Worm (Caenorhabditis elegans) whole organism, L3 larva: Measurements from ENCODE around the gene ZK563.7.

Experiments used
- aly-2 ChIP-seq: fragments of 150-350 bp; optimal IDR thresholded peaks from 2 replicates; lab custom pipeline; 2014; ENCODE audit warnings: missing biosample characterization, missing genetic modification characterization
- ceh-16 ChIP-seq: sonication (generic microtip); optimal IDR thresholded peaks from 2 replicates; lab custom pipeline; 2017; ENCODE audit warnings: missing biosample characterization, missing genetic modification characterization
- ceh-28 ChIP-seq: fragments of 150-350 bp; optimal IDR thresholded peaks from 2 replicates; lab custom pipeline; 2014; ENCODE audit warnings: missing biosample characterization, missing genetic modification reagents, missing genetic modification characterization
- ceh-82 ChIP-seq: fragments of 150-350 bp; optimal IDR thresholded peaks from 2 replicates; lab custom pipeline; 2014; ENCODE audit warnings: missing biosample characterization, missing genetic modification characterization
- ceh-9 ChIP-seq: sonication (generic microtip); optimal IDR thresholded peaks from 2 replicates; lab custom pipeline; 2018; ENCODE audit warnings: missing biosample characterization, missing genetic modification characterization
- egl-27 ChIP-seq: sonication (generic microtip); optimal IDR thresholded peaks from 4 replicates; lab custom pipeline; 2017; ENCODE audit warnings: missing biosample characterization, missing genetic modification reagents, missing genetic modification characterization
- egl-5 ChIP-seq: fragments of 150-350 bp; optimal IDR thresholded peaks from 2 replicates; lab custom pipeline; 2017; ENCODE audit warnings: missing biosample characterization, missing genetic modification reagents, missing genetic modification characterization, inconsistent platforms
- elt-1 ChIP-seq: fragments of 150-350 bp; optimal IDR thresholded peaks from 2 replicates; lab custom pipeline; 2014; ENCODE audit warnings: missing biosample characterization, missing genetic modification characterization
- elt-2 ChIP-seq: sonication (generic microtip); optimal IDR thresholded peaks from 2 replicates; lab custom pipeline; 2016; ENCODE audit warnings: missing genetic modification reagents, mild to moderate bottlenecking, missing genetic modification characterization, missing compliant biosample characterization
- eor-1 ChIP-seq, 2 experiments: fragments of 150-350 bp; optimal IDR thresholded peaks; 2 replicates each; lab custom pipeline; 2014 to 2018; ENCODE audit warnings: missing biosample characterization in 2 of 2, missing genetic modification characterization in 2 of 2
- fkh-10 ChIP-seq: sonication (generic microtip); optimal IDR thresholded peaks from 2 replicates; lab custom pipeline; 2017; ENCODE audit warnings: missing biosample characterization, missing genetic modification reagents, missing genetic modification characterization
- fos-1 ChIP-seq: fragments of 150-350 bp; optimal IDR thresholded peaks from 2 replicates; lab custom pipeline; 2014; ENCODE audit warnings: missing biosample characterization, missing genetic modification characterization
- hmg-11 ChIP-seq: sonication (generic microtip); optimal IDR thresholded peaks from 2 replicates; lab custom pipeline; 2016; ENCODE audit warnings: missing genetic modification characterization, missing compliant biosample characterization
- jun-1 ChIP-seq: fragments of 150-350 bp; optimal IDR thresholded peaks from 2 replicates; lab custom pipeline; 2014; ENCODE audit warnings: missing biosample characterization, missing genetic modification reagents, missing genetic modification characterization
- lin-15B ChIP-seq: fragments of 150-350 bp; optimal IDR thresholded peaks from 2 replicates; lab custom pipeline; 2014; ENCODE audit warnings: missing biosample characterization, missing genetic modification characterization
- lin-39 ChIP-seq: fragments of 150-350 bp; optimal IDR thresholded peaks from 2 replicates; lab custom pipeline; 2018; ENCODE audit warnings: missing biosample characterization, missing genetic modification reagents, missing genetic modification characterization
- mdl-1 ChIP-seq: fragments of 150-350 bp; optimal IDR thresholded peaks from 2 replicates; lab custom pipeline; 2014; ENCODE audit warnings: missing biosample characterization, missing genetic modification characterization
- nfya-1 ChIP-seq: sonication (generic microtip); optimal IDR thresholded peaks from 2 replicates; lab custom pipeline; 2017; ENCODE audit warnings: missing genetic modification characterization, mild to moderate bottlenecking, missing compliant biosample characterization, antibody characterized with exemption, moderate library complexity; ENCODE audit not compliant: insufficient read depth
- nhr-11 ChIP-seq: fragments of 150-350 bp; optimal IDR thresholded peaks from 2 replicates; lab custom pipeline; 2014; ENCODE audit warnings: missing biosample characterization, missing genetic modification characterization
- nhr-12 ChIP-seq: fragments of 150-350 bp; optimal IDR thresholded peaks from 2 replicates; lab custom pipeline; 2014; ENCODE audit warnings: missing biosample characterization, missing genetic modification characterization
- nhr-23 ChIP-seq: fragments of 150-350 bp; optimal IDR thresholded peaks from 2 replicates; lab custom pipeline; 2014; ENCODE audit warnings: missing biosample characterization, missing genetic modification reagents, missing genetic modification characterization
- nhr-237 ChIP-seq: fragments of 150-350 bp; optimal IDR thresholded peaks from 2 replicates; lab custom pipeline; 2014; ENCODE audit warnings: missing biosample characterization, missing genetic modification characterization
- nhr-25 ChIP-seq: sonication (generic microtip); optimal IDR thresholded peaks from 2 replicates; lab custom pipeline; 2017; ENCODE audit warnings: missing biosample characterization, missing genetic modification characterization
- nhr-28 ChIP-seq: fragments of 150-350 bp; optimal IDR thresholded peaks from 2 replicates; lab custom pipeline; 2014; ENCODE audit warnings: missing biosample characterization, missing genetic modification characterization
- nhr-43 ChIP-seq: sonication (generic microtip); optimal IDR thresholded peaks from 2 replicates; lab custom pipeline; 2016; ENCODE audit warnings: mild to moderate bottlenecking, missing genetic modification characterization, missing compliant biosample characterization; ENCODE audit not compliant: poor library complexity, severe bottlenecking
- nhr-67 ChIP-seq: fragments of 150-350 bp; optimal IDR thresholded peaks from 2 replicates; lab custom pipeline; 2014; ENCODE audit warnings: missing biosample characterization, missing genetic modification characterization
- nhr-76 ChIP-seq: fragments of 150-350 bp; sonication (generic microtip); optimal IDR thresholded peaks from 5 replicates; lab custom pipeline; 2014; ENCODE audit warnings: missing biosample characterization, missing genetic modification characterization
- nhr-77 ChIP-seq: fragments of 150-350 bp; optimal IDR thresholded peaks from 2 replicates; lab custom pipeline; 2014; ENCODE audit warnings: missing biosample characterization, missing genetic modification characterization
- pha-4 ChIP-seq: fragments of 150-350 bp; optimal IDR thresholded peaks from 2 replicates; lab custom pipeline; 2014; ENCODE audit warnings: missing biosample characterization, missing genetic modification reagents, missing genetic modification characterization
- pqm-1 ChIP-seq: fragments of 150-350 bp; optimal IDR thresholded peaks from 2 replicates; lab custom pipeline; 2017; ENCODE audit warnings: missing biosample characterization, missing genetic modification characterization, inconsistent platforms
- snpc-4 ChIP-seq: fragments of 150-350 bp; optimal IDR thresholded peaks from 2 replicates; lab custom pipeline; 2014; ENCODE audit warnings: missing biosample characterization, missing genetic modification characterization
- tbx-2 ChIP-seq: sonication (generic microtip); optimal IDR thresholded peaks from 2 replicates; lab custom pipeline; 2016; ENCODE audit warnings: mild to moderate bottlenecking, missing genetic modification characterization, missing compliant biosample characterization
- unc-62 ChIP-seq: fragments of 150-350 bp; sonication (generic microtip); optimal IDR thresholded peaks from 4 replicates; lab custom pipeline; 2014; ENCODE audit warnings: missing biosample characterization, missing genetic modification reagents, missing genetic modification characterization
- zag-1 ChIP-seq: fragments of 150-350 bp; optimal IDR thresholded peaks from 2 replicates; lab custom pipeline; 2014; ENCODE audit warnings: missing biosample characterization, missing genetic modification characterization
- ztf-4 ChIP-seq: fragments of 150-350 bp; optimal IDR thresholded peaks from 2 replicates; lab custom pipeline; 2014; ENCODE audit warnings: missing biosample characterization, missing genetic modification characterization

The ZK563.7 gene

ce11 chrX:3380167-3380566 lies at the start of gene ZK563.7:
Gene ZK563.7 (plus strand): TSS chrX:3380467.
- no peak for TF ChIP-seq ceh-16 (tag; lab: Kevin White, UChicago)
- TF ChIP-seq egl-27 (tag; lab: Kevin White, UChicago): no peak
- TF ChIP-seq nhr-76: no peak
- no peak for TF ChIP-seq elt-1 (tag; lab: Kevin White, UChicago)
- TF ChIP-seq lin-15B (tag; lab: Kevin White, UChicago): no peak

- TF ChIP-seq nhr-25 (tag; lab: Kevin White, UChicago) (no peak), hmg-11 (tag; lab: Kevin White, UChicago) (no peak), nhr-77 (tag; lab: Kevin White, UChicago) (no peak), nhr-76 (no peak), nhr-43 (tag; lab: Kevin White, UChicago) (no peak), ztf-4 (tag; lab: Kevin White, UChicago) (no peak), aly-2 (tag; lab: Kevin White, UChicago) (no peak), nhr-237 (tag; lab: Kevin White, UChicago) (no peak), elt-2 (tag; lab: Kevin White, UChicago) (no peak), eor-1 (tag; optimal IDR thresholded peaks at IDR 0.05; lab: Kevin White, UChicago) (no peak), nhr-23 (no peak), pqm-1 (tag; lab: Kevin White, UChicago) (no peak), lin-15B (tag; lab: Kevin White, UChicago) (no peak), nfya-1 (no peak), ceh-9 (tag; lab: Kevin White, UChicago) (no peak), fos-1 (tag; lab: Kevin White, UChicago) (no peak), ceh-28 (tag; lab: Kevin White, UChicago) (no peak), unc-62 (no peak)
Measured at ce11 chrX:3332824-3333223, 47.4 kb upstream of the ZK563.7 start, which contains the start of gene F11D5.1. Gene F11D5.1 (plus strand): TSS chrX:3333124.

ce11 chrX:3334115-3334514 lies 46.2 kb upstream of the ZK563.7 start:
- TF ChIP-seq elt-2 (tag; lab: Kevin White, UChicago) (peak; percentile 95), nhr-67 (tag; lab: Kevin White, UChicago) (no peak), pha-4 (tag; lab: Kevin White, UChicago) (peak; percentile 39), nhr-76 (no peak), eor-1 (tag; optimal IDR thresholded peaks at IDR 0.05; lab: Kevin White, UChicago) (no peak), pqm-1 (tag; lab: Kevin White, UChicago) (peak; percentile 87), nhr-237 (tag; lab: Kevin White, UChicago) (no peak), fkh-10 (GFP tag; lab: Kevin White, UChicago) (no peak), tbx-2 (tag; lab: Kevin White, UChicago) (no peak), nhr-28 (tag; lab: Kevin White, UChicago) (no peak)

- no peak for TF ChIP-seq pha-4 (tag; lab: Kevin White, UChicago)
- TF ChIP-seq fos-1 (tag; lab: Kevin White, UChicago): no peak
- no peak for TF ChIP-seq egl-27 (tag; lab: Kevin White, UChicago)
- no peak for TF ChIP-seq mdl-1 (tag; lab: Kevin White, UChicago)
- TF ChIP-seq ceh-82 (tag; lab: Kevin White, UChicago): no peak
- no peak for TF ChIP-seq nhr-237 (tag; lab: Kevin White, UChicago)
- TF ChIP-seq pqm-1 (tag; lab: Kevin White, UChicago): no peak
- no peak for TF ChIP-seq nhr-12 (tag; lab: Kevin White, UChicago)
- TF ChIP-seq nhr-25 (tag; lab: Kevin White, UChicago): no peak
- TF ChIP-seq nhr-11: no peak
- no peak for TF ChIP-seq ceh-16 (tag; lab: Kevin White, UChicago)
- TF ChIP-seq, all 47 proteins: peak for 0
Measured at ce11 chrX:3339882-3340281, 40.4 kb upstream of the ZK563.7 start.

- TF ChIP-seq unc-62: no peak
- no peak for TF ChIP-seq zag-1
- TF ChIP-seq ztf-4 (tag; lab: Kevin White, UChicago): no peak
- TF ChIP-seq lin-39 (tag; lab: Kevin White, UChicago): no peak
- peak; percentile 14 for TF ChIP-seq nhr-23
- TF ChIP-seq jun-1 (tag; lab: Kevin White, UChicago): no peak
- TF ChIP-seq hmg-11 (tag; lab: Kevin White, UChicago): no peak
- peak; percentile 18 for TF ChIP-seq egl-5 (tag; lab: Kevin White, UChicago)
- no peak for TF ChIP-seq mdl-1 (tag; lab: Kevin White, UChicago)
- peak; percentile 58 for TF ChIP-seq nhr-25 (tag; lab: Kevin White, UChicago)
- TF ChIP-seq snpc-4 (tag; lab: Kevin White, UChicago): no peak
- no peak for TF ChIP-seq nfya-1
- peak; percentile 69 for TF ChIP-seq elt-1 (tag; lab: Kevin White, UChicago)
- TF ChIP-seq nhr-67 (tag; lab: Kevin White, UChicago): no peak
- TF ChIP-seq nhr-43 (tag; lab: Kevin White, UChicago): no peak
Measured at ce11 chrX:3343620-3344197, 36.6 kb upstream of the ZK563.7 start.
